Fruit fly (Drosophila melanogaster) whole organism, wandering third instar larva: ENCODE results near the gene CG9992.

Source experiments
- CrebA ChIP-seq: fragments of 200-800 bp; sonication (Bioruptor generic); optimal IDR thresholded peaks from 2 replicates; lab custom pipeline; 2016; ENCODE audit warnings: missing biosample characterization, mild to moderate bottlenecking, missing genetic modification characterization, borderline replicate concordance
- Hr78 ChIP-seq: fragments of >200 bp; optimal IDR thresholded peaks from 2 replicates; lab custom pipeline; 2017; ENCODE audit warnings: missing biosample characterization, missing genetic modification characterization
- fru ChIP-seq: fragments of 200-800 bp; sonication (Bioruptor generic); optimal IDR thresholded peaks from 3 replicates; lab custom pipeline; 2016; ENCODE audit warnings: missing biosample characterization, mild to moderate bottlenecking, missing genetic modification characterization
- h ChIP-seq: fragments of 200-800 bp; sonication (Bioruptor generic); optimal IDR thresholded peaks from 3 replicates; lab custom pipeline; 2016; ENCODE audit warnings: missing biosample characterization, mild to moderate bottlenecking, missing genetic modification characterization

The CG9992 gene

dm6 chrX:16332615-16333288 lies 52.0 kb downstream of the CG9992 start (continued):
- no peak for TF ChIP-seq CrebA
- TF ChIP-seq Hr78: no peak
- TF ChIP-seq fru: peak; percentile 97
- TF ChIP-seq h (GFP tag; lab: Kevin White, UChicago): peak; percentile 95
